Worm (Caenorhabditis elegans) whole organism, L4 larva: ENCODE results near the gene fbxa-209.

Experiments
- D1046.2 ChIP-seq: fragments of 200-800 bp; sonication (Bioruptor generic); IDR thresholded peaks from 2 replicates; pipeline ENCODE4 v1.3.6; 2022; ENCODE audit warnings: missing genetic modification characterization, missing compliant biosample characterization
- F26F4.8 ChIP-seq: fragments of 200-800 bp; sonication (Bioruptor generic); conservative IDR thresholded peaks from 2 replicates; pipeline ENCODE4 v1.3.6; 2022; ENCODE audit warnings: missing genetic modification characterization, missing compliant biosample characterization
- F44E2.7 ChIP-seq: fragments of 200-800 bp; sonication (Bioruptor generic); IDR thresholded peaks from 2 replicates; pipeline ENCODE4 v2.1.2; 2022; ENCODE audit warnings: missing genetic modification characterization, missing compliant biosample characterization
- T26A8.4 ChIP-seq: fragments of 200-800 bp; sonication (Bioruptor generic); IDR thresholded peaks from 2 replicates; pipeline ENCODE4 v1.3.6; 2022; ENCODE audit warnings: missing genetic modification characterization, missing compliant biosample characterization
- Y105C5A.15 ChIP-seq: fragments of 200-800 bp; sonication (Bioruptor generic); IDR thresholded peaks from 2 replicates; pipeline ENCODE4 v1.3.6; 2022; ENCODE audit warnings: missing genetic modification characterization, missing compliant biosample characterization
- Y48G9A.11 ChIP-seq: fragments of 200-800 bp; sonication (Bioruptor generic); IDR thresholded peaks from 2 replicates; pipeline ENCODE4 v1.3.6; 2022; ENCODE audit warnings: missing genetic modification reagents, missing genetic modification characterization, missing compliant biosample characterization
- Y75B8A.6 ChIP-seq: fragments of 200-800 bp; sonication (Bioruptor generic); IDR thresholded peaks from 2 replicates; pipeline ENCODE4 v1.3.6; 2022; ENCODE audit warnings: missing genetic modification reagents, missing genetic modification characterization, missing compliant biosample characterization
- aha-1 ChIP-seq: fragments of 150-350 bp; peaks from one replicate; lab custom pipeline; 2014; ENCODE audit warnings: missing biosample characterization, missing genetic modification characterization
- arid-1 ChIP-seq: fragments of 200-800 bp; sonication (Bioruptor generic); conservative IDR thresholded peaks from 2 replicates; pipeline ENCODE4 v1.3.6; 2022; ENCODE audit warnings: missing genetic modification reagents, missing genetic modification characterization, missing compliant biosample characterization
- ceh-20 ChIP-seq: fragments of 200-800 bp; sonication (Bioruptor generic); IDR thresholded peaks from 2 replicates; pipeline ENCODE4 v1.3.6; 2022; ENCODE audit warnings: missing genetic modification reagents, missing genetic modification characterization, missing compliant biosample characterization
- daf-16 ChIP-seq, 3 experiments: sonication (generic microtip); optimal IDR thresholded peaks; 2 replicates each; lab custom pipeline; 2016 to 2017; ENCODE audit warnings: missing genetic modification characterization in 3 of 3, missing genetic modification reagents in 3 of 3, mild to moderate bottlenecking in 2 of 3, missing compliant biosample characterization in 2 of 3, missing biosample characterization in 1 of 3, moderate library complexity in 1 of 3
- daf-19 ChIP-seq: fragments of 200-800 bp; sonication (Bioruptor generic); conservative IDR thresholded peaks from 2 replicates; pipeline ENCODE4 v1.3.6; 2022; ENCODE audit warnings: missing genetic modification characterization, missing compliant biosample characterization
- dmd-8 ChIP-seq: fragments of 200-800 bp; sonication (Bioruptor generic); IDR thresholded peaks from 2 replicates; pipeline ENCODE4 v1.3.6; 2022; ENCODE audit warnings: missing genetic modification characterization, missing compliant biosample characterization
- egl-43 ChIP-seq: fragments of 200-800 bp; sonication (Bioruptor generic); IDR thresholded peaks from 2 replicates; pipeline ENCODE4 v1.3.6; 2022; ENCODE audit warnings: missing genetic modification reagents, missing genetic modification characterization, missing compliant biosample characterization
- gei-8 ChIP-seq: fragments of 200-800 bp; sonication (Bioruptor generic); optimal IDR thresholded peaks from 2 replicates; lab custom pipeline; 2018; ENCODE audit warnings: mild to moderate bottlenecking, missing genetic modification characterization, missing compliant biosample characterization
- hmg-1.1 ChIP-seq: fragments of 200-800 bp; sonication (Bioruptor generic); IDR thresholded peaks from 2 replicates; pipeline ENCODE4 v1.3.6; 2022; ENCODE audit warnings: missing genetic modification reagents, missing genetic modification characterization, missing compliant biosample characterization
- jun-1 ChIP-seq: fragments of 150-350 bp; optimal IDR thresholded peaks from 2 replicates; lab custom pipeline; 2014; ENCODE audit warnings: missing biosample characterization, missing genetic modification reagents, missing genetic modification characterization
- lim-7 ChIP-seq: fragments of 200-800 bp; sonication (Bioruptor generic); IDR thresholded peaks from 2 replicates; pipeline ENCODE4 v1.3.6; 2022; ENCODE audit warnings: missing genetic modification characterization, missing compliant biosample characterization
- lin-1 ChIP-seq: fragments of 200-800 bp; sonication (Bioruptor generic); IDR thresholded peaks from 2 replicates; pipeline ENCODE4 v1.3.6; 2022; ENCODE audit warnings: missing genetic modification reagents, missing genetic modification characterization, missing compliant biosample characterization
- madf-5 ChIP-seq, 2 experiments: fragments of 200-800 bp; sonication (Bioruptor generic); IDR thresholded peaks; 2 replicates each; pipeline ENCODE4 v1.3.6; 2022; ENCODE audit warnings: missing compliant biosample characterization in 2 of 2, missing genetic modification characterization in 2 of 2
- mdt-29 ChIP-seq: fragments of 200-800 bp; sonication (Bioruptor generic); IDR thresholded peaks from 2 replicates; pipeline ENCODE4 v1.3.6; 2022; ENCODE audit warnings: missing genetic modification reagents, missing genetic modification characterization, missing compliant biosample characterization
- mes-2 ChIP-seq: sonication (generic microtip); optimal IDR thresholded peaks from 2 replicates; lab custom pipeline; 2016; ENCODE audit warnings: missing genotype, mild to moderate bottlenecking, missing genetic modification characterization, missing compliant biosample characterization; ENCODE audit not compliant: poor library complexity, severe bottlenecking
- mxl-2 ChIP-seq: fragments of 200-800 bp; sonication (Bioruptor generic); conservative IDR thresholded peaks from 2 replicates; pipeline ENCODE4 v1.3.6; 2022; ENCODE audit warnings: missing genetic modification reagents, missing genetic modification characterization, missing compliant biosample characterization
- mxl-3 ChIP-seq: fragments of 200-800 bp; sonication (Bioruptor generic); optimal IDR thresholded peaks from 2 replicates; lab custom pipeline; 2018; ENCODE audit warnings: mild to moderate bottlenecking, missing genetic modification characterization, missing compliant biosample characterization
- nhr-111 ChIP-seq: fragments of 200-800 bp; sonication (Bioruptor generic); optimal IDR thresholded peaks from 2 replicates; lab custom pipeline; 2018; ENCODE audit warnings: mild to moderate bottlenecking, missing genetic modification characterization, missing compliant biosample characterization
- nhr-25 ChIP-seq: sonication (generic microtip); optimal IDR thresholded peaks from 2 replicates; lab custom pipeline; 2017; ENCODE audit warnings: missing genetic modification characterization, mild to moderate bottlenecking, missing compliant biosample characterization, antibody characterized with exemption, moderate library complexity, borderline replicate concordance; ENCODE audit not compliant: insufficient read depth
- nhr-41 ChIP-seq: fragments of 200-800 bp; sonication (Bioruptor generic); IDR thresholded peaks from 2 replicates; pipeline ENCODE4 v1.3.6; 2022; ENCODE audit warnings: missing genetic modification reagents, missing genetic modification characterization, missing compliant biosample characterization
- nhr-42 ChIP-seq: fragments of 200-800 bp; sonication (Bioruptor generic); IDR thresholded peaks from 2 replicates; pipeline ENCODE4 v1.3.6; 2022; ENCODE audit warnings: missing genetic modification characterization, missing compliant biosample characterization
- nhr-77 ChIP-seq: fragments of 150-350 bp; optimal IDR thresholded peaks from 2 replicates; lab custom pipeline; 2014; ENCODE audit warnings: missing biosample characterization, missing genetic modification characterization
- php-3 ChIP-seq: fragments of 200-800 bp; sonication (Bioruptor generic); IDR thresholded peaks from 2 replicates; pipeline ENCODE4 v1.3.6; 2022; ENCODE audit warnings: missing genetic modification reagents, missing genetic modification characterization, missing compliant biosample characterization
- pqm-1 ChIP-seq: sonication (generic microtip); optimal IDR thresholded peaks from 2 replicates; lab custom pipeline; 2017; ENCODE audit warnings: missing biosample characterization, missing genetic modification characterization
- rbr-2 ChIP-seq: sonication (generic microtip); optimal IDR thresholded peaks from 2 replicates; lab custom pipeline; 2016; ENCODE audit warnings: missing genotype, missing genetic modification characterization, missing compliant biosample characterization
- snpc-1.2 ChIP-seq: fragments of 200-800 bp; sonication (Bioruptor generic); IDR thresholded peaks from 2 replicates; pipeline ENCODE4 v1.3.6; 2022; ENCODE audit warnings: missing genetic modification reagents, missing genetic modification characterization, missing compliant biosample characterization
- spr-1 ChIP-seq: sonication (generic microtip); optimal IDR thresholded peaks from 2 replicates; lab custom pipeline; 2016; ENCODE audit warnings: mild to moderate bottlenecking, missing genetic modification characterization, missing compliant biosample characterization
- tag-97 ChIP-seq: fragments of 200-800 bp; sonication (Bioruptor generic); IDR thresholded peaks from 2 replicates; pipeline ENCODE4 v1.3.6; 2022; ENCODE audit warnings: missing genetic modification characterization, missing compliant biosample characterization
- tra-1 ChIP-seq: fragments of 200-800 bp; sonication (Bioruptor generic); IDR thresholded peaks from 2 replicates; pipeline ENCODE4 v1.3.6; 2022; ENCODE audit warnings: missing genetic modification reagents, missing genetic modification characterization, missing compliant biosample characterization
- vab-7 ChIP-seq: fragments of 200-800 bp; sonication (Bioruptor generic); IDR thresholded peaks from 2 replicates; pipeline ENCODE4 v1.3.6; 2022; ENCODE audit warnings: missing genetic modification reagents, missing genetic modification characterization, missing compliant biosample characterization
- zfp-2 ChIP-seq: sonication (generic microtip); optimal IDR thresholded peaks from 2 replicates; lab custom pipeline; 2016; ENCODE audit warnings: mild to moderate bottlenecking, missing genetic modification characterization, missing compliant biosample characterization

Gene fbxa-209

ce11 chrV:15459088-15459487 lies 32.2 kb upstream of the fbxa-209 start, which contains the start of gene str-71:
Gene str-71, minus strand, starts transcription at chrV:15459188.
- no peak for TF ChIP-seq mes-2 (tag; lab: Kevin White, UChicago)
- no peak for TF ChIP-seq spr-1 (tag; lab: Kevin White, UChicago)
- TF ChIP-seq Y75B8A.6 (GFP tag; lab: Robert Waterston, UW), result no peak
- no peak for TF ChIP-seq tra-1 (GFP tag; lab: Robert Waterston, UW)
- TF ChIP-seq tag-97 (GFP tag; lab: Robert Waterston, UW), result no peak
- TF ChIP-seq aha-1 (tag; lab: Kevin White, UChicago), result peak; percentile 83
- no peak for TF ChIP-seq mxl-2 (GFP tag; lab: Robert Waterston, UW)

- TF ChIP-seq nhr-41 (GFP tag; lab: Robert Waterston, UW) (no peak), lin-1 (GFP tag; lab: Robert Waterston, UW) (no peak), madf-5 (GFP tag; IDR thresholded peaks at IDR 0.05; lab: Robert Waterston, UW) (peak in 1 of 2 experiments; percentile 65; a peak in 1 of 4 replicates), F44E2.7 (GFP tag; lab: Robert Waterston, UW) (peak; percentile 48; the same call in 1 of the 2 replicates), jun-1 (tag; lab: Kevin White, UChicago) (no peak), Y105C5A.15 (peak; percentile 82; the same call in 1 of the 2 replicates), arid-1 (GFP tag; lab: Robert Waterston, UW) (peak; percentile 75; the same call in 1 of the 2 replicates), ceh-20 (no peak), spr-1 (tag; lab: Kevin White, UChicago) (no peak), nhr-111 (GFP tag; lab: Kevin White, UChicago) (peak; percentile 39), mes-2 (tag; lab: Kevin White, UChicago) (peak; percentile 45), pqm-1 (tag; lab: Kevin White, UChicago) (no peak), zfp-2 (no peak), Y75B8A.6 (GFP tag; lab: Robert Waterston, UW) (peak; percentile 57; the same call in 1 of the 2 replicates), Y48G9A.11 (0 out of 2 replicates have a peak, but pooled peaks have one; percentile 34), D1046.2 (peak; percentile 53; the same call in 1 of the 2 replicates), nhr-77 (tag; lab: Kevin White, UChicago) (no peak), vab-7 (0 out of 2 replicates have a peak, but pooled peaks have one; percentile 49), nhr-42 (0 out of 2 replicates have a peak, but pooled peaks have one; percentile 26), T26A8.4 (GFP tag; lab: Robert Waterston, UW) (no peak), daf-16 (GFP tag; optimal IDR thresholded peaks at IDR 0.05; lab: Kevin White, UChicago) (peak in 1 of 2 experiments; percentile 37), daf-16 (tag; optimal IDR thresholded peaks at IDR 0.05; lab: Kevin White, UChicago) (no peak), gei-8 (no peak), F26F4.8 (GFP tag; lab: Robert Waterston, UW) (0 out of 2 replicates have a peak, but pooled peaks have one; percentile 66), hmg-1.1 (GFP tag; lab: Robert Waterston, UW) (no peak), dmd-8 (GFP tag; lab: Robert Waterston, UW) (peak; percentile 87), egl-43 (peak; percentile 89; the same call in 1 of the 2 replicates), rbr-2 (no peak), daf-19 (GFP tag; lab: Robert Waterston, UW) (peak; percentile 69; the same call in 1 of the 2 replicates), php-3 (GFP tag; lab: Robert Waterston, UW) (0 out of 2 replicates have a peak, but pooled peaks have one; percentile 41), lim-7 (GFP tag; lab: Robert Waterston, UW) (peak; percentile 77), nhr-25 (tag; lab: Kevin White, UChicago) (no peak), tra-1 (GFP tag; lab: Robert Waterston, UW) (no peak), mxl-3 (GFP tag; lab: Kevin White, UChicago) (no peak), snpc-1.2 (GFP tag; lab: Robert Waterston, UW) (peak; percentile 73), mdt-29 (GFP tag; lab: Robert Waterston, UW) (peak; percentile 26; the same call in 1 of the 2 replicates)
- TF ChIP-seq, all 104 proteins: peak for 20
Observed at ce11 chrV:15454322-15454721, 27.5 kb upstream of the fbxa-209 start.
